Fruit fly (Drosophila melanogaster): Measurements from ENCODE around the gene Obp99c.

The Obp99c gene

DNA sequence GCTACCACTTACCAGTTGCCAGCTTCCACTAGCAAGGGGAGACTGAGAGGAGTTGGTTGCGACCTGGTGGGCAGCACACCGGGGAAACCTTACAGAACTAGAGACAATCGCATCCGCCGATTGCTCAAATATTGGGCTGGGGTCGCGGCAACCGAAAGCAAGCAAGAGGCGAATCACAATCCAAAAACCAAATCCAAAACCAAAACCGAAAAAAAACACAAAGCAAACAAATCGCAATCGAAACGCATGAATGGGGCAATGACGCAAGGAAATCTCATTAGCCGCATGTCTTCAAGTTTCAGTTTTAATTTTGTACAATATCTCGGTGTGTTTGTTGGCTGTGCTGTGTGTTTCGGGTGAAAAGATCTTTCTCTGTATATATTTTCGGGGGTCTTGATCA lies at the start of gene Obp99c:
Gene Obp99c (minus strand): TSS at position 101 of the 400 bp plus-strand sequence.
- TF ChIP-seq CG17801 (GFP tag; optimal IDR thresholded peaks at IDR 0.05; ENCODE audit: partially characterized antibody): no peak

dm6 chr3R:29737891-29738290 lies 48.8 kb upstream of the Obp99c start, which contains the start of gene Gnpnat:
TSS of gene Gnpnat (plus strand) at chr3R:29738275.
- peak; percentile 64 for TF ChIP-seq CG17801 (GFP tag; optimal IDR thresholded peaks at IDR 0.05; ENCODE audit: partially characterized antibody)

DNA sequence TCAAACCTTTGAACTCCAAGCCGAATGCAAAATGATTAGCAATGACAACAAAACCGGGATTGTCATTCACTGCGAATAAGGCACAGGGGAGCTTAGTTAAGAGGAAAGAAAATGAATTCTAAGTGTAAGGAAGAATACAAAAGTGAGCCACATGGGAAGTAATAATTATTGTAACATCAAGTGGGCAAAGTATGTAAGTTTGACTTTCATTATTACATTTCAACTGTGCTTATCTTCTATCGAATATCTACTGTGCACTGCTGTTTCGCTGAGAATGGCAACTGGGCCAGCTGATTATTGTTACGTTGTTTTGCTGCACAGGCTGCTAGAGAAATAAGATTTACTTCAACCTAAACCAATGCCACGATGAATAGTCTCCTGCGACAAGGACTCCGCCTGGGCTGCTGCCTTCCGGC lies 47.6 kb upstream of the Obp99c start, which contains the start of the genes CG7601 and CIA30:
Gene CG7601 (minus strand): TSS at position 68 of the 416 bp plus-strand sequence.
Gene CIA30 (plus strand): TSS at position 288 of the 416 bp plus-strand sequence.
- TF ChIP-seq CG17801 (GFP tag; optimal IDR thresholded peaks at IDR 0.05; ENCODE audit: partially characterized antibody): peak; percentile 97

- no peak for TF ChIP-seq CG17801 (GFP tag; optimal IDR thresholded peaks at IDR 0.05; ENCODE audit: partially characterized antibody)
Measured at dm6 chr3R:29726277-29726676, 37.2 kb upstream of the Obp99c start.

dm6 chr3R:29725577-29726240 lies 36.6 kb upstream of the Obp99c start, which contains the start of gene Kul:
TSS of gene Kul (plus strand) at chr3R:29725830.
- TF ChIP-seq CG17801 (GFP tag; optimal IDR thresholded peaks at IDR 0.05; ENCODE audit: partially characterized antibody): peak; percentile 5

DNA sequence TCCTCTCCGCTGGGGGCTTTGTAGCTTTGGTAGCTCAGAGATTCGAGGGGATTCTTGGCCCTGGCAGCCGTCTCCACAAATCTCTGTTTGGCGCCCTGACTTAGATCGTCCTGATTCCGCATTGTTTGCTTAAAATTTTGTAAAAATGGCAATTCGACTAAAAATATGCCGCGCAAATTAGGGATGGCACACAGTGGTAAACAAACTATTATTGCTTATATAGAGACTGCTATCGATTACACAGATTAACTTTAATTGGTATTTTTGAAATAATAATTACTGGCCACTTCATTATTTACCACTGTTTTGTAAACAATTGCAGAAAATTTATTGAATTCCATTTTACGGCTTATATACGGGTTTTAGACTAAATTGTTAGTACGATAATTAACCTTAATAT lies 35.6 kb upstream of the Obp99c start, which contains the start of the genes Naa40 and CG18731:
Gene Naa40 (minus strand): TSS at position 206 of the 400 bp plus-strand sequence.
Gene CG18731 (plus strand): TSS at position 283 of the 400 bp plus-strand sequence.
- no peak for TF ChIP-seq CG17801 (GFP tag; optimal IDR thresholded peaks at IDR 0.05; ENCODE audit: partially characterized antibody)

DNA sequence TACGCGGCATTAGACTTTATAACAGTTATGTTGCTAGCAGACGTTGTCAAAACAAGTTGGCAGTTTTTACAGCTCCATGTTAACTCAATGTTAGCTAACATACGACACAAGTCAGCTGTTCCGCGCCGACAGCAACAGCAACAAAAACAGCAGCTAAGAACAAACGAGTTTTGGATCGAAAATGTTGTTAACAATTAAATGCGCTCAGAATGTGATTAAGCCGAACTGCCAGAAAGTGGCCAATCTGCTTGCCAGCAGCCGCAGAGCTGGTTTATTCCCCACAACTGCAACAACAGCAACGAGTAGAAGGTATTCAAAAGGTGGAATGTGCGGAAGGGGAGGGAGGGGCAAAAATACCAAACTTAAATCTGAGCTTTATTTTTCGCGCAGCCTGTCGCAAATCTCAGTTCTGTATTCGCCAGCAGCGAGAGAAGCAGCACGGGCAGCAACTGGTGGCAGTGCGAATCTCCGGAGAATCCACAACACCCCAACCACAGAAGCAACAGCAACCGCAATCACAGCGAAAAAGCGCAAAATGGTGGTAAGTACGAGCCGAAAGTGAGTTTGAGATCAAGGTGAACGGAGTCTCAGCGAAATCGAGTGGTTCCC lies 34.0 kb upstream of the Obp99c start, which contains the start of gene Pcd:
Gene Pcd (plus strand): TSS at position 116 of the 609 bp plus-strand sequence.
- peak; percentile 44 for TF ChIP-seq CG17801 (GFP tag; optimal IDR thresholded peaks at IDR 0.05; ENCODE audit: partially characterized antibody)

- TF ChIP-seq CG17801 (GFP tag; optimal IDR thresholded peaks at IDR 0.05; ENCODE audit: partially characterized antibody): no peak
Measured at dm6 chr3R:29722238-29722637, 33.1 kb upstream of the Obp99c start, which contains the start of gene CG34296. TSS of gene CG34296 (plus strand) at chr3R:29722538.

dm6 chr3R:29718363-29718762 lies 29.3 kb upstream of the Obp99c start, which contains the start of gene CG15506:
TSS of gene CG15506 (plus strand) at chr3R:29718663.
- no peak for TF ChIP-seq CG17801 (GFP tag; optimal IDR thresholded peaks at IDR 0.05; ENCODE audit: partially characterized antibody)

- no peak for TF ChIP-seq CG17801 (GFP tag; optimal IDR thresholded peaks at IDR 0.05; ENCODE audit: partially characterized antibody)
Measured at dm6 chr3R:29717519-29717918, 28.4 kb upstream of the Obp99c start.

DNA sequence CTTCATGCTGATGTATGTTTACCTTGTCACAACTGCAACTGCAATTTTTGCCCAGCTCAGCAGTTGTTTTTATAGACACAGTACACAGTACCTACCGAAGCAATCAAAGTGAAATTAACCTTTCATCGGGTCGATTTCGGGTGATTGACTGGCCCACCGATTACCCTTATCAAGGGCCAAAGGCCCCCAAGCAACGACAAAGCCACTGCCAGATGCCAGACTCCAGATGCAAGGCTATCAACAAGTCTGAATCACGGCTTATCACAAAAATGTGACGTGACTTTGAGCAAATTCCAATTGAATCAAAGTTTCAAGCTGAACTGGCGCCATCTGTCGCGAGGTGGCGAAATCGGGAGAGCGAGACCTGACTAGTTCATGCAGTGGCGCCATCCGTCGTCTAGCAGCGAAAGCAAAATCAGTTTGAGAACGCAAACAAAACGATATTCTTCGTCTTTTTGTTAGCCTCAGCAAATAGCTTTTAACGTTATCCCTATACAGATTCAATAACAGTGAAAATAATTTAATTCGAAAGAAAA lies 27.7 kb upstream of the Obp99c start, which contains the start of gene Obp99b:
Gene Obp99b (minus strand): TSS at position 115 of the 536 bp plus-strand sequence.
- no peak for TF ChIP-seq CG17801 (GFP tag; optimal IDR thresholded peaks at IDR 0.05; ENCODE audit: partially characterized antibody)

dm6 chr3R:29716043-29716781 lies 27.1 kb upstream of the Obp99c start:
- TF ChIP-seq CG17801 (GFP tag; optimal IDR thresholded peaks at IDR 0.05; ENCODE audit: partially characterized antibody): no peak

DNA sequence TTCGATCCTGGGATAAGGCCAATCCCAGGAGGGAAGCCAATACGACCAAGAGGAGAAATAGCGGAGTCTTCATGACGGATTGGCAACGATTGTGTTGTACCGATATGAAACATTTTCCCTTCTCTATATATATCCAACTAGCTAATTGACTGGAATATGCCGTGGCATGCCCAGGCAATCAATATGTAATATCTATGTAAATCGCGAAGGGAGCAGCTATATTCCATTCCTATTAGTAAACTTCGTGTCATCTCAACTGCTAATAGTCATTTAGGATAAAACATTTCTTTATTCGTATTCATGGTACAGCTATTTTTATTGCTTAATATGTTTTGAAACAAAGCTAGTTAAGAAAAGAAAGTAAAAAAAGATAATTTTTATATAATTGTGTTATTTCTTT lies 26.2 kb upstream of the Obp99c start, which contains the start of gene Dup99B:
Gene Dup99B (minus strand): TSS at position 101 of the 400 bp plus-strand sequence.
- TF ChIP-seq CG17801 (GFP tag; optimal IDR thresholded peaks at IDR 0.05; ENCODE audit: partially characterized antibody): no peak

DNA sequence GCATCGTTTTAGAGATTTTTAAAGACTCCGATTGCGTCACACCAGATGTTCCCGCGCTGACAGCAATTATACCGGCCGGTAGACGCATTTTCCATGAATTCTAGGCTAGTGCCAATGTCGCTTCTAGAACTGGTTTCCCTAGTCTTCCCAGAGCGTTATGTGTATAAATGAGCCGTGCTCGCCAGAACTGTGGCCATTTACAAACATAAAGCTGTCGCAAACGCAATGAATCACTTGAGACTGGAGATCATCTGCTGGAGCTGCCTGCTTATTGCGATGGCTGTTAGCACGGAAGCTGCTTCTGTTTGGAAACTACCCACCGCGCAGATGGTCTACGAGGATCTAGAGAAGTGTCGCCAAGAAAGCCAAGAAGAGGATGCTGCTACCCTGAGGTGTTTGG lies 25.2 kb upstream of the Obp99c start, which contains the start of gene Obp99d:
Gene Obp99d (plus strand): TSS at position 192 of the 400 bp plus-strand sequence.
- no peak for TF ChIP-seq CG17801 (GFP tag; optimal IDR thresholded peaks at IDR 0.05; ENCODE audit: partially characterized antibody)
